Fruit fly (Drosophila melanogaster): ENCODE measurements around the gene CG7497.

DNA sequence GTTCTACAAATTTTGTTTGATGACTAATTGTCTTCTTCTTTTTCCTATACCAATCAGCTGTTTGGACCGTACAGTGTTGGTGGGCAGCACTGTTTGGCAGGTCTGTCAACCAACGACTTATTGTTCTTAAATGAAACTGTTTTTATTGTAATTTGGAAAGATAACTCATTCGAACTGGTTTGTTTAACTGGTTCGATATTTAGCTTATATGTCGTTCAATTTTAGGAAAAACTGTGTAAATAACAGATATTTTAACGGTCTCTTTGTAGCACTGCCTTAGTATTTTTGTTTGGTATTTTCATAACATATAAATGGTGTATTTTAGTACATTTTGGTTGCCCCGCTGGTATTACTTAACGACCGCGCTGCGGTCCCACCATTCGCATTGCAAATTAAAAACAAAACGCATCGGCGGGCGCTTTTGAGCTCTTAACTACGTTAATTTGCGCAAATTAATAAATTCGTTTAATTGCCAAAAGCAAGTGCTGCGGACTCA lies 11.8 kb upstream of the CG7497 start, which contains the start of the genes Vps60 and anchor:
- TF ChIP-seq h (optimal IDR thresholded peaks at IDR 0.05) (no peak), psq (optimal IDR thresholded peaks at IDR 0.05) (no peak), Sin3A (optimal IDR thresholded peaks at IDR 0.05) (no peak)
